Worm (Caenorhabditis elegans) whole organism, mixed stage, embryonic: Measurements from ENCODE around the gene dhhc-6.

Experiments
- bed-3 ChIP-seq: fragments of 200-800 bp; sonication (Bioruptor generic); optimal IDR thresholded peaks from 3 replicates; lab custom pipeline; 2018; ENCODE audit warnings: mild to moderate bottlenecking, missing genetic modification characterization, moderate library complexity, missing compliant biosample characterization
- blmp-1 ChIP-seq: fragments of 150-350 bp; optimal IDR thresholded peaks from 2 replicates; lab custom pipeline; 2014; ENCODE audit warnings: missing biosample characterization, missing genetic modification characterization
- ceh-43 ChIP-seq: fragments of 200-800 bp; sonication (Bioruptor generic); optimal IDR thresholded peaks from 2 replicates; lab custom pipeline; 2018; ENCODE audit warnings: mild to moderate bottlenecking, missing genetic modification characterization, moderate library complexity, missing compliant biosample characterization
- ceh-83 ChIP-seq: fragments of 200-800 bp; sonication (Bioruptor generic); optimal IDR thresholded peaks from 2 replicates; lab custom pipeline; 2018; ENCODE audit warnings: mild to moderate bottlenecking, missing genetic modification characterization, missing compliant biosample characterization
- cnd-1 ChIP-seq: fragments of 200-800 bp; sonication (Bioruptor generic); optimal IDR thresholded peaks from 2 replicates; lab custom pipeline; 2018; ENCODE audit warnings: mild to moderate bottlenecking, missing genetic modification characterization, missing compliant biosample characterization
- elt-1 ChIP-seq: sonication (generic microtip); optimal IDR thresholded peaks from 2 replicates; lab custom pipeline; 2017; ENCODE audit warnings: missing genetic modification characterization, mild to moderate bottlenecking, missing compliant biosample characterization, antibody characterized with exemption, moderate library complexity, borderline replicate concordance; ENCODE audit not compliant: insufficient read depth
- elt-3 ChIP-seq: fragments of 150-350 bp; optimal IDR thresholded peaks from 2 replicates; lab custom pipeline; 2014; ENCODE audit warnings: missing biosample characterization, missing genetic modification characterization
- flh-1 ChIP-seq: fragments of 200-800 bp; sonication (Bioruptor generic); optimal IDR thresholded peaks from 2 replicates; lab custom pipeline; 2018; ENCODE audit warnings: mild to moderate bottlenecking, missing genetic modification characterization, moderate library complexity, missing compliant biosample characterization
- ham-2 ChIP-seq: fragments of 200-800 bp; sonication (Bioruptor generic); optimal IDR thresholded peaks from 2 replicates; lab custom pipeline; 2018; ENCODE audit warnings: mild to moderate bottlenecking, missing genetic modification characterization, missing compliant biosample characterization
- hlh-1 ChIP-seq: fragments of 150-350 bp; optimal IDR thresholded peaks from 2 replicates; lab custom pipeline; 2014; ENCODE audit warnings: missing biosample characterization, missing genetic modification reagents, missing genetic modification characterization
- lin-32 ChIP-seq: fragments of 200-800 bp; sonication (Bioruptor generic); optimal IDR thresholded peaks from 2 replicates; lab custom pipeline; 2018; ENCODE audit warnings: mild to moderate bottlenecking, missing genetic modification characterization, missing compliant biosample characterization
- lsy-2 ChIP-seq: fragments of 150-350 bp; optimal IDR thresholded peaks from 2 replicates; lab custom pipeline; 2014; ENCODE audit warnings: missing biosample characterization, missing genetic modification characterization
- mab-5 ChIP-seq: fragments of 150-350 bp; optimal IDR thresholded peaks from 2 replicates; lab custom pipeline; 2014; ENCODE audit warnings: missing biosample characterization, missing genetic modification characterization
- mep-1 ChIP-seq: fragments of 150-350 bp; optimal IDR thresholded peaks from 2 replicates; lab custom pipeline; 2017; ENCODE audit warnings: missing biosample characterization, missing genetic modification reagents, missing genetic modification characterization, inconsistent platforms
- mls-2 ChIP-seq: sonication (generic microtip); optimal IDR thresholded peaks from 2 replicates; lab custom pipeline; 2016; ENCODE audit warnings: mild to moderate bottlenecking, missing genetic modification characterization, moderate library complexity, missing compliant biosample characterization
- nhr-12 ChIP-seq: fragments of 150-350 bp; optimal IDR thresholded peaks from 2 replicates; lab custom pipeline; 2014; ENCODE audit warnings: missing biosample characterization, missing genetic modification characterization
- nhr-2 ChIP-seq: fragments of 150-350 bp; optimal IDR thresholded peaks from 2 replicates; lab custom pipeline; 2014; ENCODE audit warnings: missing biosample characterization, missing genetic modification characterization
- nhr-237 ChIP-seq: fragments of 150-350 bp; optimal IDR thresholded peaks from 2 replicates; lab custom pipeline; 2014; ENCODE audit warnings: missing biosample characterization, missing genetic modification characterization
- nhr-28 ChIP-seq: fragments of 150-350 bp; optimal IDR thresholded peaks from 2 replicates; lab custom pipeline; 2014; ENCODE audit warnings: missing biosample characterization, missing genetic modification characterization
- nhr-76 ChIP-seq: sonication (generic microtip); optimal IDR thresholded peaks from 2 replicates; lab custom pipeline; 2017; ENCODE audit warnings: missing biosample characterization, missing genetic modification characterization
- pha-4 ChIP-seq: fragments of 150-350 bp; optimal IDR thresholded peaks from 2 replicates; lab custom pipeline; 2018; ENCODE audit warnings: missing biosample characterization, missing genetic modification reagents, missing genetic modification characterization
- snpc-4 ChIP-seq: fragments of 150-350 bp; optimal IDR thresholded peaks from 2 replicates; lab custom pipeline; 2014; ENCODE audit warnings: missing biosample characterization, missing genetic modification characterization
- sptf-1 ChIP-seq: sonication (generic microtip); optimal IDR thresholded peaks from 2 replicates; lab custom pipeline; 2017; ENCODE audit warnings: mild to moderate bottlenecking, missing genetic modification characterization, moderate library complexity, missing compliant biosample characterization
- tbx-8 ChIP-seq: fragments of 200-800 bp; sonication (Bioruptor generic); optimal IDR thresholded peaks from 2 replicates; lab custom pipeline; 2018; ENCODE audit warnings: mild to moderate bottlenecking, missing genetic modification characterization, moderate library complexity, missing compliant biosample characterization
- unc-120 ChIP-seq: sonication (generic microtip); optimal IDR thresholded peaks from 2 replicates; lab custom pipeline; 2017; ENCODE audit warnings: missing genetic modification characterization, missing compliant biosample characterization; ENCODE audit not compliant: poor library complexity, severe bottlenecking
- unc-39 ChIP-seq: fragments of 150-350 bp; optimal IDR thresholded peaks from 2 replicates; lab custom pipeline; 2014; ENCODE audit warnings: missing biosample characterization, missing genetic modification characterization
- unc-62 ChIP-seq: fragments of 150-350 bp; optimal IDR thresholded peaks from 2 replicates; lab custom pipeline; 2014; ENCODE audit warnings: missing biosample characterization, missing genetic modification reagents, missing genetic modification characterization

Gene dhhc-6

DNA sequence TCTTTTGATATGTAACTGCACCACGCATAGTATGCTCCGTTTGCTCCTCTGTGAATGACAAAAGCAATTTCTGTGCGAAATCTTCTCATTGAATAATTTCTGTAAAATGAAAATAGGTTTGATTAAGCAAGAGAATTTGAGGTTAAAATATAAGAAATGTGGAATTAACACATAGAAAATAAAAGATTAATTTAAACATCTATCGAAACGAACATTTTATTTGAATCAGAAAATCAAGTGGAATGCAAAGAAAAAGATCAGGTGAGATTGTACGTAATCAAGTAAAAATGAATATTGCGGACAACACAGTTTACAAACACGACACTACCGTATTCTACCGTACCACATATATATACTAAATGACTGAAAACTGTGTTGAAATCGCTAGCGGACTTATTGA is 16.2 kb downstream of the dhhc-6 start, which contains the start of gene B0001.8:
TSS of gene B0001.8 (minus strand) at position 101 of the 400 bp plus-strand sequence.
- TF ChIP-seq nhr-28 (no peak), sptf-1 (no peak), flh-1 (GFP tag; lab: Kevin White, UChicago) (no peak), bed-3 (GFP tag; lab: Kevin White, UChicago) (no peak), nhr-12 (tag; lab: Kevin White, UChicago) (no peak), elt-1 (tag; lab: Kevin White, UChicago) (no peak), ceh-83 (GFP tag; lab: Kevin White, UChicago) (no peak)

DNA sequence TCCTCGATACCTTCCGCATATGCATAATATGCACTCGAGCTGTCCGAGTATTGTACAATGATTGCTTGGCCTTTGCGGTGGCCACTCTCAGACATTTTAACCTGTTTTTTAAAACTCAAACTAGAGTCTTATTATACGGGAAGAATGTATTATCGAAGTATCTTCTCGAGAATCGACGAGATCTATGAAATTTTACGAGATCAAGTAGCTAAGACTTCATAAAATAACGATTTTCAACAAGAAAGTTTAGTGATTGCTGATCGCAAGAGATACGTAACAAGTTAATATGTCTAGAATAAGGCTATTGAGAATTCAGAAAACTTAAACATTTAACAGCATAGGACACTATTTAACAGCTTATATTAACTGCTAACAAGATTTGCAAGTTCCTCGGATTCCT is 18.5 kb downstream of the dhhc-6 start, which contains the start of gene B0001.5:
TSS of gene B0001.5 (minus strand) at position 101 of the 400 bp plus-strand sequence.
- no peak for TF ChIP-seq ham-2 (GFP tag; lab: Kevin White, UChicago)
- TF ChIP-seq elt-3 (tag; lab: Kevin White, UChicago), result no peak
- TF ChIP-seq mep-1 (tag; lab: Kevin White, UChicago), result no peak
- TF ChIP-seq nhr-12 (tag; lab: Kevin White, UChicago), result no peak
- TF ChIP-seq lsy-2 (tag; lab: Kevin White, UChicago), result no peak
- TF ChIP-seq unc-120 (tag; lab: Kevin White, UChicago), result no peak
- TF ChIP-seq tbx-8 (GFP tag; lab: Kevin White, UChicago), result no peak
- no peak for TF ChIP-seq nhr-2
- no peak for TF ChIP-seq mab-5 (tag; lab: Kevin White, UChicago)
- no peak for TF ChIP-seq hlh-1
- no peak for TF ChIP-seq blmp-1 (tag; lab: Kevin White, UChicago)
- TF ChIP-seq unc-39, result no peak
- no peak for TF ChIP-seq elt-1 (tag; lab: Kevin White, UChicago)

DNA sequence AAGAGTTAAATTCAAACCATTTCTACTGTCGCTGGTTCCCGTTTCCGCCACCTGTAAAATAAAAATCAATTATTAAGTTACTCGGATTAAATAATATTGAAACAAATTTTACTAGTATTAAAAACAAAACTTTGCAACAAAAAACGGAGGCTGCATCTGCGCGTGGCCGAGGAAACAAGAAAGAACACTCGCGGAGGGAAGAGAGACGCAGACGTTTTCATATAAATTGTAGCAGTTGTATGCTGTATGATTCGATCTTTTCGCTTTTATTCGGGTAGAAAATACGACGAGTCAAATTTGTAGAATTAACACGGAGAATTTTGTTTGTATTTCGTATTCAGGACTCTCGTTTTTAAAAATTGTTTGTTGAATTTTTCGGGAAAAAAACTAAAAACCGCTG is 20.9 kb downstream of the dhhc-6 start, which contains the start of gene B0001.3:
TSS of gene B0001.3 (minus strand) at position 55 of the 400 bp plus-strand sequence.
- TF ChIP-seq mep-1 (tag; lab: Kevin White, UChicago) (no peak), bed-3 (GFP tag; lab: Kevin White, UChicago) (no peak), mab-5 (tag; lab: Kevin White, UChicago) (no peak), cnd-1 (tag; lab: Kevin White, UChicago) (no peak), unc-39 (no peak), nhr-237 (tag; lab: Kevin White, UChicago) (no peak)

DNA sequence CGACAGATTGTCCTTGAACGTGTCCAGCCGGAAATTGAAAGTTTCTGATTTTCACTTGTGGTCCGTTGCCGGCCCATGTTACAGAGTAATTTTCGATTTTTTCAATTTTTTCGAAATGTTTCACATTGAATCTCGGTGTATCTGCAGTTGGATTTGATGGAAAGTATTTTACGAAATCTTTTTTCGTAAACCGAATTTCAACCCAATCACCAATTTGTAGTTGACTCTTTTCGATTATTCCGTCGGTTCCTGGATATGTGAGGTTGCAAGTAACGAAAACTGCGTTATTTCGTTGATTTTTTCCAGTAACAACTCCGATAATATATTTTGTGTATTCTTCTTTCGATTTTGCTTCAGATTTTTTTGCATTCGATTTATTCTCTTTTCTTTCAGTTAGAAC is 24.9 kb downstream of the dhhc-6 start:
- TF ChIP-seq pha-4 (tag; lab: Kevin White, UChicago), result no peak
- TF ChIP-seq unc-62 (GFP tag; lab: Kevin White, UChicago), result no peak
- no peak for TF ChIP-seq flh-1 (GFP tag; lab: Kevin White, UChicago)
- no peak for TF ChIP-seq ceh-43 (GFP tag; lab: Kevin White, UChicago)
- TF ChIP-seq nhr-76 (tag; lab: Kevin White, UChicago), result no peak
- no peak for TF ChIP-seq snpc-4 (tag; lab: Kevin White, UChicago)
- TF ChIP-seq mls-2 (tag; lab: Kevin White, UChicago), result no peak
- no peak for TF ChIP-seq nhr-28
- no peak for TF ChIP-seq lsy-2 (tag; lab: Kevin White, UChicago)
- TF ChIP-seq lin-32 (GFP tag; lab: Kevin White, UChicago), result no peak

DNA sequence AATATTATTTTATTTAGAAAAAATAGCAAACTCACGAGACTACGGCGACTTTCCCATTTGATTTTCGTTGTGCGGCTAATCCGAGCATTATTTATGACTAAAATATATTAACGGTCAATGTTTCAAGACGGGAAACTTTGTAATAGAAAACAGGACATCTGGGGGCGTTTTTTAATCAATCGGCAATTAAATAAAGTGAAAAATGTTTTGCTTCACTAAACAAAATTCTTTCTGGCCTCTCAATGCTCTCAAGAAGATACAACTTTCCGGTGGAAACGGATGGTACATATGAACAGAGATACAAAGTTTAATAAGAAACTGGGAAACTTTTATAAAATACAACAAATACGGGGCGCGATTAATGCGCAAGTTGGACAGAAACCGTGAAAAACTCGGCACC is 26.1 kb downstream of the dhhc-6 start, which contains the start of gene B0001.2:
TSS of gene B0001.2 (minus strand) at position 101 of the 400 bp plus-strand sequence.
- TF ChIP-seq blmp-1 (tag; lab: Kevin White, UChicago), result no peak
- no peak for TF ChIP-seq lsy-2 (tag; lab: Kevin White, UChicago)

DNA sequence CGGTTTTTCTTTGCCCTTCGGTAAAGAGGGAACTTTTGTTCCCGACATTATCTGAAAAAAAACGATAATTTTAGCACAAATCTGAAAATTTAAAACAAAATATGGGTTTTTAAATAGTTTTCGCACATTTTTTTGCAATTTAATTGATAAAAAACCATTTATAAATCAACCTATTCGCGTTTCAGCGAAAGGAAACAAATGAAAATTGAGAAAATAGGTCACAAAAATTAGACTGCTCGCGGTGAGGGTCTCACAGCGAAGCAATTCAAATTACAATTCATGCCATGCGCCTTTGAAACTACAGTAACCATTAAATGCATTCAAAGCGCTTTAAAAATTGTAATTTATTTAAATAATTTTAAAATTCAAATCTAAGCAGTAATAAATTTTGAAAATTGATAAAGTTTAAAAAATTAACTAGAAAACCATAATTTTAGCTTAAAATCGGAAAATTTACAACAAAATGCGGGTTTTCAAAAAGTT is 29.5 kb downstream of the dhhc-6 start, which contains the start of gene B0001.7:
TSS of gene B0001.7 (minus strand) at position 51 of the 483 bp plus-strand sequence.
- no peak for TF ChIP-seq mab-5 (tag; lab: Kevin White, UChicago)
- TF ChIP-seq ceh-43 (GFP tag; lab: Kevin White, UChicago), result no peak
- no peak for TF ChIP-seq nhr-76 (tag; lab: Kevin White, UChicago)
- TF ChIP-seq hlh-1, result no peak
- no peak for TF ChIP-seq blmp-1 (tag; lab: Kevin White, UChicago)
- no peak for TF ChIP-seq nhr-12 (tag; lab: Kevin White, UChicago)
